Worm (Caenorhabditis elegans) whole organism, L3 larva: ENCODE results near the gene clec-65.

ENCODE experiments used
- ama-1 ChIP-seq: fragments of 150-350 bp; optimal IDR thresholded peaks from 2 replicates; lab custom pipeline; 2018
- lin-15B ChIP-seq: fragments of 150-350 bp; optimal IDR thresholded peaks from 2 replicates; lab custom pipeline; 2014; ENCODE audit warnings: missing biosample characterization, missing genetic modification characterization
- nhr-23 ChIP-seq: fragments of 150-350 bp; optimal IDR thresholded peaks from 2 replicates; lab custom pipeline; 2014; ENCODE audit warnings: missing biosample characterization, missing genetic modification reagents, missing genetic modification characterization
- sea-2 ChIP-seq: fragments of 150-350 bp; sonication (generic microtip); optimal IDR thresholded peaks from 4 replicates; lab custom pipeline; 2014; ENCODE audit warnings: missing biosample characterization, missing genetic modification reagents, missing genetic modification characterization
- snpc-4 ChIP-seq: fragments of 150-350 bp; optimal IDR thresholded peaks from 2 replicates; lab custom pipeline; 2014; ENCODE audit warnings: missing biosample characterization, missing genetic modification characterization

DNA sequence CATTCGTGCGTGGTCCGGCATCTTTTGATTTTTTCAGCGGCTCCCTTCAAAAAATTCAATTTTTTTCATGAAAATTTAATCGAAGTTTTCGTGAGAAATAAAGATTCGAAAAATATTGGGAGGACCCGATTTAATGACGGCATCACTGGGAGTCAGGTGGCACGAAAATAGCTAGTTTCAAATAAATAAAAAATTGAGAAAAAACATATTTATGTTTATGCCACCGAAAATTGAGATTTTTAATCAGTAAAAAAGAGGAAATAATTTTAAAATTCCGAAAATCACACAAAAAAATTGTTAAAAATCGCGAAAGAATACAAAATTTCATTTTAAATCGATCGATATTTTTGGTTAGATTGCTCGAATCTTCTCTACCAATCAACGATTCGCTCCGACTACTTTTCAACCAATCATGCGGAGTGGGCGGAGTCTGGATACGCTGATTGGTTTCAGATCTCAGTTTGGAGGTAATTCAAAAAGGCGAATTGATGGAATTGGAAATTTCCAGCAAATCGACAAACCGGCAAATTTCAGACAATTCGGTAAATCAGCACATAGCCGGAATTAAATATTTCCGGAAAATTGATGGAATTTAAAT, 23.0 kb upstream of the clec-65 start, which contains the start of gene gsy-1:
- no peak for TF ChIP-seq nhr-23
- TF ChIP-seq lin-15B (tag; lab: Kevin White, UChicago) = no peak
- TF ChIP-seq ama-1 = no peak
- no peak for TF ChIP-seq snpc-4 (tag; lab: Kevin White, UChicago)
- TF ChIP-seq sea-2 (GFP tag; lab: Kevin White, UChicago) = no peak
